Fruit fly (Drosophila melanogaster) whole organism: ENCODE measurements around the gene CG32984.

ENCODE experiments used
- Dll ChIP-seq: fragments of >200 bp; optimal IDR thresholded peaks from 2 replicates; lab custom pipeline; 2017
- pan ChIP-seq: fragments of >200 bp; optimal IDR thresholded peaks from 2 replicates; lab custom pipeline; 2017
- usp ChIP-seq: fragments of >200 bp; optimal IDR thresholded peaks from 2 replicates; lab custom pipeline; 2017; ENCODE audit warnings: missing biosample characterization, missing genetic modification characterization, mixed read lengths

dm6 chr2L:8964657-8965056 is at the start of gene CG32984:
- TF ChIP-seq usp (GFP tag; lab: Kevin White, UChicago) = no peak
- TF ChIP-seq pan = no peak
- TF ChIP-seq Dll (lab: Kevin White, UChicago) = no peak
